Fruit fly (Drosophila melanogaster) whole organism: Measurements from ENCODE around the gene Ack.

Experiments used
- Dll ChIP-seq: fragments of >200 bp; optimal IDR thresholded peaks from 2 replicates; lab custom pipeline; 2017
- pan ChIP-seq: fragments of >200 bp; optimal IDR thresholded peaks from 2 replicates; lab custom pipeline; 2017
- psq ChIP-seq: fragments of >200 bp; optimal IDR thresholded peaks from 2 replicates; lab custom pipeline; 2017

DNA sequence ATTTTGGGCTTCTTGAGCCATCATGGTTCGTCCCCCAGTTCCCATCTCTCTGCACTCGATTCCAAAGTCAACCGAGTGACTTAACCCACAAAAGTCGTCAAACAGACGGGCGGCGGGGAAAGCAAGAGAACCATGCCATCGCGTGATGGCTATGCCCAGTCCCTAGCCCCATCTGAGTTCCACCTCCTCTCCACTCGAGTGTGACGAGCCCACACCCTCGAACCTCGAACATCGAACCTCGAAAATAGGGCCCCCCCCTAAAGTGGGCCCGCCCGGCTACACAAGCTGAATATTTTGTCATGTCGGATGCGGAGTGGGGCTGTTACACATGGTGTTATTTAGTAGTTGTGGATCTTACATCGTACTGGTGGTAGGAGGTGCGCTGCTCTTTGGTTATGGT is 11.4 kb upstream of the Ack start:
- TF ChIP-seq psq (lab: Kevin White, UChicago) (no peak), Dll (lab: Kevin White, UChicago) (no peak), pan (lab: Kevin White, UChicago) (no peak)
